Worm (Caenorhabditis elegans) whole organism, L1 larva: Measurements from ENCODE around the gene ttr-48.

Experiments
- ama-1 ChIP-seq: fragments of 150-350 bp; optimal IDR thresholded peaks from 2 replicates; lab custom pipeline; 2014
- nhr-12 ChIP-seq: sonication (generic microtip); optimal IDR thresholded peaks from 2 replicates; lab custom pipeline; 2017; ENCODE audit warnings: missing biosample characterization, missing genetic modification characterization
- unc-30 ChIP-seq: sonication (generic microtip); optimal IDR thresholded peaks from 2 replicates; lab custom pipeline; 2017; ENCODE audit warnings: missing biosample characterization, missing genetic modification characterization
- unc-98 ChIP-seq: fragments of 200-800 bp; sonication (Bioruptor generic); IDR thresholded peaks from 2 replicates; pipeline ENCODE4 v1.3.6; 2022; ENCODE audit warnings: missing genetic modification characterization, missing compliant biosample characterization

ce11 chrX:3858355-3858754 lies 16.1 kb upstream of the ttr-48 start:
- no peak for TF ChIP-seq ama-1 (lab: Kevin White, UChicago)
- no peak for TF ChIP-seq unc-30 (tag; lab: Kevin White, UChicago)
- TF ChIP-seq nhr-12 (tag; lab: Kevin White, UChicago): no peak
- TF ChIP-seq unc-98 (GFP tag; lab: Robert Waterston, UW): no peak
